Fruit fly (Drosophila melanogaster): ENCODE results near the gene Cse1.

DNA sequence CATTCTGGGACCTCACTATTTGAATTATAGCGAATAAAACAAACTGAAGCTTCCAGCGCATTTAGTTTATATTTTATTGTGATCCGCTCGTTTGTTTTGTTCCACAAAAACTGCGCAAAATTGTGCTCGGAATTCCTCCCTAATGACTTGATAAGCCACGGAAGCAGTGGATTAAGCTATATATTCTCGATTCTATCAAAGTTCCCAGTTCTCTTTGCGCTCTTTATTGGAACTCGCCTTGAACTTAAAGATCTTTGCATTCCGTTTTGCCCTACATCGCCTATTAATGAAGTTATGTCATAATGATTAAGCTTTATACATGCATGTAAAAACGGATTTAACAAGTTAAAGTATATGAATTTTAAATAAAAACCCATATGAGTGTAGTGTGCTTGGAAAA lies 12.2 kb upstream of the Cse1 start, which contains the start of gene Nepl9:
- TF ChIP-seq Sin3A (optimal IDR thresholded peaks at IDR 0.05) (no peak), h (optimal IDR thresholded peaks at IDR 0.05) (no peak), insv (optimal IDR thresholded peaks at IDR 0.05) (no peak)
